Worm (Caenorhabditis elegans): ENCODE data around the gene cdk-4.

ce11 chrX:13561954-13562353 lies 43.2 kb upstream of the cdk-4 start:
- TF ChIP-seq zip-8 (tag; optimal IDR thresholded peaks at IDR 0.05) (no peak), blmp-1 (tag; optimal IDR thresholded peaks at IDR 0.05) (no peak), sptf-1 (tag; optimal IDR thresholded peaks at IDR 0.05) (no peak), elt-1 (tag; optimal IDR thresholded peaks at IDR 0.05; ENCODE audit: borderline replicate concordance, insufficient read depth) (no peak), nhr-28 (tag; optimal IDR thresholded peaks at IDR 0.05) (no peak), drap-1 (GFP tag; optimal IDR thresholded peaks at IDR 0.05) (no peak), ham-2 (GFP tag; optimal IDR thresholded peaks at IDR 0.05) (no peak), ceh-39 (tag; optimal IDR thresholded peaks at IDR 0.05) (no peak), ces-1 (GFP tag; optimal IDR thresholded peaks at IDR 0.05) (no peak), pha-4 (tag; optimal IDR thresholded peaks at IDR 0.05) (no peak), nhr-237 (tag; optimal IDR thresholded peaks at IDR 0.05) (no peak), mep-1 (tag; optimal IDR thresholded peaks at IDR 0.05) (no peak), snpc-4 (tag; optimal IDR thresholded peaks at IDR 0.05) (no peak)
